Worm (Caenorhabditis elegans): ENCODE measurements around the gene T22B2.3.
A peak's percentile ranks its signal among the peaks of the same experiment; 100 is the strongest.

T22B2.3 gene

ce11 chrX:3887595-3887994 is 29.5 kb upstream of the T22B2.3 start:
- no peak for TF ChIP-seq ceh-28 (tag; optimal IDR thresholded peaks at IDR 0.05)
- TF ChIP-seq set-16 (GFP tag; IDR thresholded peaks at IDR 0.05) = peak; percentile 79
- no peak for TF ChIP-seq hmg-1.1 (GFP tag; IDR thresholded peaks at IDR 0.05)
- TF ChIP-seq lin-39 (tag; optimal IDR thresholded peaks at IDR 0.05) = no peak
- TF ChIP-seq Y75B8A.6 (GFP tag; IDR thresholded peaks at IDR 0.05) = no peak

- no peak for TF ChIP-seq nhr-42 (GFP tag; IDR thresholded peaks at IDR 0.05)
- no peak for TF ChIP-seq lin-1 (GFP tag; IDR thresholded peaks at IDR 0.05)
- no peak for TF ChIP-seq php-3 (GFP tag; IDR thresholded peaks at IDR 0.05)
- no peak for TF ChIP-seq daf-12 (tag; optimal IDR thresholded peaks at IDR 0.05)
- TF ChIP-seq spr-3 (GFP tag; optimal IDR thresholded peaks at IDR 0.05) = no peak
Observed at ce11 chrX:3895577-3895976, 21.5 kb upstream of the T22B2.3 start, which contains the start of gene F47F2.3. F47F2.3 (minus strand) TSS chrX:3895677.

ce11 chrX:3898255-3899177 is 18.6 kb upstream of the T22B2.3 start:
- no peak for TF ChIP-seq tag-97 (GFP tag; IDR thresholded peaks at IDR 0.05)
- TF ChIP-seq pqm-1 (tag; optimal IDR thresholded peaks at IDR 0.05) = no peak
- TF ChIP-seq unc-62 (GFP tag; optimal IDR thresholded peaks at IDR 0.05 in 1 of 2) = peak in 1 of 2 experiments; percentile 95
- TF ChIP-seq unc-62 (tag; optimal IDR thresholded peaks at IDR 0.05) = no peak
- peak; percentile 64 for TF ChIP-seq aha-1 (tag)
- TF ChIP-seq lin-15B (tag; optimal IDR thresholded peaks at IDR 0.05) = no peak
- no peak for TF ChIP-seq egl-27 (tag; optimal IDR thresholded peaks at IDR 0.05)
- TF ChIP-seq dmd-8 (GFP tag; IDR thresholded peaks at IDR 0.05) = no peak
- no peak for TF ChIP-seq ZK546.5 (tag; optimal IDR thresholded peaks at IDR 0.05)
- no peak for TF ChIP-seq D1046.2 (GFP tag; IDR thresholded peaks at IDR 0.05)
- TF ChIP-seq ceh-82 (tag; optimal IDR thresholded peaks at IDR 0.05) = no peak
- TF ChIP-seq vab-7 (GFP tag; IDR thresholded peaks at IDR 0.05) = no peak
- TF ChIP-seq ceh-44 (GFP tag; IDR thresholded peaks at IDR 0.05) = no peak

ce11 chrX:3900715-3901114 is 16.4 kb upstream of the T22B2.3 start:
- TF ChIP-seq hlh-11 (tag; optimal IDR thresholded peaks at IDR 0.05) (peak; percentile 65), mxl-3 (GFP tag; optimal IDR thresholded peaks at IDR 0.05) (no peak), madf-5 (GFP tag; IDR thresholded peaks at IDR 0.05) (no peak), nhr-11 (tag; optimal IDR thresholded peaks at IDR 0.05) (peak; percentile 10), T20F7.1 (GFP tag; optimal IDR thresholded peaks at IDR 0.05) (no peak), dmd-6 (GFP tag; IDR thresholded peaks at IDR 0.05) (0 out of 2 replicates have a peak, but pooled peaks have one; percentile 9), F44E2.7 (GFP tag; IDR thresholded peaks at IDR 0.05) (no peak), zag-1 (tag; optimal IDR thresholded peaks at IDR 0.05) (no peak), set-16 (GFP tag; IDR thresholded peaks at IDR 0.05) (peak; percentile 84; the same call in 1 of the 2 replicates), aly-2 (tag; optimal IDR thresholded peaks at IDR 0.05) (no peak), D1046.2 (GFP tag; IDR thresholded peaks at IDR 0.05) (peak; percentile 54; the same call in 1 of the 2 replicates), attf-4 (tag; optimal IDR thresholded peaks at IDR 0.05) (no peak), pha-4 (GFP tag; IDR thresholded peaks at IDR 0.05) (no peak), pha-4 (tag; optimal IDR thresholded peaks at IDR 0.05) (no peak), T26A8.4 (GFP tag; IDR thresholded peaks at IDR 0.05) (0 out of 2 replicates have a peak, but pooled peaks have one; percentile 24), dve-1 (tag; optimal IDR thresholded peaks at IDR 0.05; ENCODE audit: insufficient read depth) (no peak), R02D3.7 (tag; optimal IDR thresholded peaks at IDR 0.05) (no peak), ZK337.2 (GFP tag; IDR thresholded peaks at IDR 0.05) (no peak), daf-16 (GFP tag; optimal IDR thresholded peaks at IDR 0.05) (peak in 1 of 2 experiments; percentile 27), daf-16 (tag; optimal IDR thresholded peaks at IDR 0.05) (no peak)
